Fruit fly (Drosophila melanogaster): ENCODE results near the gene Imp.

The Imp gene

dm6 chrX:10857376-10857775, 33.3 kb upstream of the Imp start, which contains the start of the genes sofe and CG2186 (continued):
- TF ChIP-seq sc (optimal IDR thresholded peaks at IDR 0.05) (no peak), sc (GFP tag; optimal IDR thresholded peaks at IDR 0.05) (no peak), zen2 (GFP tag; IDR thresholded peaks at IDR 0.05; ENCODE audit: partially characterized antibody) (peak; percentile 81; the same call in 1 of the 3 replicates), Blimp-1 (GFP tag; optimal IDR thresholded peaks at IDR 0.05) (no peak), CG1603 (tag; optimal IDR thresholded peaks at IDR 0.05) (peak; percentile 86), ap (GFP tag; IDR thresholded peaks at IDR 0.05) (no peak), kni (GFP tag; optimal IDR thresholded peaks at IDR 0.05) (peak; percentile 2), CG14050 (GFP tag; IDR thresholded peaks at IDR 0.05) (no peak), corto (GFP tag; optimal IDR thresholded peaks at IDR 0.05) (no peak), NFAT (GFP tag; IDR thresholded peaks at IDR 0.05) (no peak), CG1792 (GFP tag; optimal IDR thresholded peaks at IDR 0.05) (no peak), Dek (tag; optimal IDR thresholded peaks at IDR 0.05) (no peak), grau (tag; optimal IDR thresholded peaks at IDR 0.05) (peak; percentile 58), chn (GFP tag; optimal IDR thresholded peaks at IDR 0.05) (peak; percentile 52), Taf1 (GFP tag; IDR thresholded peaks at IDR 0.05) (no peak), repo (GFP tag; optimal IDR thresholded peaks at IDR 0.05) (no peak), CG32532 (GFP tag; IDR thresholded peaks at IDR 0.05) (peak; percentile 56), cad (GFP tag; optimal IDR thresholded peaks at IDR 0.05) (no peak), odd (GFP tag; optimal IDR thresholded peaks at IDR 0.05) (no peak), dm (GFP tag; optimal IDR thresholded peaks at IDR 0.05) (peak; percentile 34), CG9932 (GFP tag; IDR thresholded peaks at IDR 0.05) (peak; percentile 80), crp (GFP tag; optimal IDR thresholded peaks at IDR 0.05) (peak in 1 of 2 experiments; percentile 6), croc (GFP tag; conservative IDR thresholded peaks at IDR 0.05) (no peak), CG7928 (GFP tag; optimal IDR thresholded peaks at IDR 0.05) (peak; percentile 73), CkIIα-i1 (GFP tag; IDR thresholded peaks at IDR 0.05) (no peak), CG11696 (GFP tag; IDR thresholded peaks at IDR 0.05) (no peak), CG6654 (GFP tag; optimal IDR thresholded peaks at IDR 0.05) (peak; percentile 81), bowl (GFP tag; IDR thresholded peaks at IDR 0.05) (no peak), ATbp (GFP tag; optimal IDR thresholded peaks at IDR 0.05) (no peak), stc (GFP tag; IDR thresholded peaks at IDR 0.05) (no peak), Six4 (GFP tag; optimal IDR thresholded peaks at IDR 0.05) (no peak), CG6683 (GFP tag; optimal IDR thresholded peaks at IDR 0.05) (no peak), otp (GFP tag; IDR thresholded peaks at IDR 0.05) (no peak), CG9797 (GFP tag; optimal IDR thresholded peaks at IDR 0.05) (peak; percentile 55), CG8478 (optimal IDR thresholded peaks at IDR 0.05) (no peak), H15 (GFP tag; IDR thresholded peaks at IDR 0.05) (no peak), Doc3 (GFP tag; IDR thresholded peaks at IDR 0.05; ENCODE audit: partially characterized antibody) (peak; percentile 87), CG10565 (GFP tag; optimal IDR thresholded peaks at IDR 0.05) (no peak), pho (GFP tag; optimal IDR thresholded peaks at IDR 0.05) (peak; percentile 44), CG9215 (GFP tag; IDR thresholded peaks at IDR 0.05) (peak; percentile 38; the same call in 1 of the 2 replicates), Chrac-16 (GFP tag; optimal IDR thresholded peaks at IDR 0.05) (peak; percentile 58), CG30403 (GFP tag; optimal IDR thresholded peaks at IDR 0.05) (peak; percentile 80), vvl (GFP tag; IDR thresholded peaks at IDR 0.05) (peak; percentile 64; the same call in 1 of the 2 replicates), ewg (GFP tag; optimal IDR thresholded peaks at IDR 0.05) (peak; percentile 15), Kr (GFP tag; optimal IDR thresholded peaks at IDR 0.05) (no peak), CG10654 (GFP tag; optimal IDR thresholded peaks at IDR 0.05) (peak; percentile 46), Ets65A (GFP tag) (peak; percentile 53), Abd-B (GFP tag; optimal IDR thresholded peaks at IDR 0.05) (peak; percentile 35), fd64A (GFP tag; optimal IDR thresholded peaks at IDR 0.05) (no peak), BEAF-32 (GFP tag; optimal IDR thresholded peaks at IDR 0.05) (peak; percentile 91), CG8924 (tag; optimal IDR thresholded peaks at IDR 0.05) (peak; percentile 33), Nf-YC (tag; optimal IDR thresholded peaks at IDR 0.05) (peak; percentile 21)
